Worm (Caenorhabditis elegans): ENCODE results near the gene M02D8.5.

M02D8.5 gene

ce11 chrX:8719888-8720287 lies 41.5 kb downstream of the M02D8.5 start:
- TF ChIP-seq nhr-80 (tag; optimal IDR thresholded peaks at IDR 0.05), result peak; percentile 67
- peak in 1 of 2 experiments; percentile 1 for TF ChIP-seq let-607 (tag; optimal IDR thresholded peaks at IDR 0.05)
- TF ChIP-seq ztf-22 (GFP tag; optimal IDR thresholded peaks at IDR 0.05), result peak; percentile 9
- TF ChIP-seq attf-5 (GFP tag; optimal IDR thresholded peaks at IDR 0.05), result no peak
- TF ChIP-seq nhr-120 (GFP tag; IDR thresholded peaks at IDR 0.05), result no peak

ce11 chrX:8718856-8719255 lies 42.5 kb downstream of the M02D8.5 start, which contains the start of gene F53A9.8:
TSS of gene F53A9.8 (minus strand) at chrX:8718904.
- no peak for TF ChIP-seq mel-28 (tag; optimal IDR thresholded peaks at IDR 0.05; ENCODE audit: borderline replicate concordance)
- TF ChIP-seq sea-2 (GFP tag; IDR thresholded peaks at IDR 0.05), result no peak
- 0 out of 2 replicates have a peak, but pooled peaks have one; percentile 1 for TF ChIP-seq nhr-120 (GFP tag; IDR thresholded peaks at IDR 0.05)
- TF ChIP-seq cebp-1 (GFP tag; IDR thresholded peaks at IDR 0.05), result no peak
- peak; percentile 7 for TF ChIP-seq cebp-1 (tag; optimal IDR thresholded peaks at IDR 0.05)
- TF ChIP-seq T07F8.4 (tag; optimal IDR thresholded peaks at IDR 0.05), result no peak
- TF ChIP-seq tbp1 (GFP tag; optimal IDR thresholded peaks at IDR 0.05), result no peak
- TF ChIP-seq lsy-27 (tag; optimal IDR thresholded peaks at IDR 0.05; ENCODE audit: borderline replicate concordance, insufficient read depth), result no peak
- no peak for TF ChIP-seq snpc-1.3 (tag; optimal IDR thresholded peaks at IDR 0.05; ENCODE audit: insufficient read depth)
- TF ChIP-seq bed-2 (GFP tag; IDR thresholded peaks at IDR 0.05), result no peak
- no peak for TF ChIP-seq F57A8.1 (GFP tag; optimal IDR thresholded peaks at IDR 0.05)
- TF ChIP-seq bed-1 (GFP tag; IDR thresholded peaks at IDR 0.05), result no peak
- no peak for TF ChIP-seq ceh-58 (GFP tag; IDR thresholded peaks at IDR 0.05)
- TF ChIP-seq ceh-40 (GFP tag; IDR thresholded peaks at IDR 0.05), result no peak
- no peak for TF ChIP-seq F39B2.1 (GFP tag; IDR thresholded peaks at IDR 0.05)
- no peak for TF ChIP-seq efl-1 (GFP tag; optimal IDR thresholded peaks at IDR 0.05)
- 0 out of 2 replicates have a peak, but pooled peaks have one; percentile 9 for TF ChIP-seq dox-1 (GFP tag; IDR thresholded peaks at IDR 0.05)
- no peak for TF ChIP-seq F23B12.7 (tag; optimal IDR thresholded peaks at IDR 0.05; ENCODE audit: insufficient read depth)
- no peak for TF ChIP-seq ceh-100 (GFP tag; IDR thresholded peaks at IDR 0.05)
- TF ChIP-seq ekl-4 (GFP tag; IDR thresholded peaks at IDR 0.05), result no peak
- peak; percentile 28 for TF ChIP-seq ztf-22 (GFP tag; optimal IDR thresholded peaks at IDR 0.05)
- no peak for TF ChIP-seq fkh-3 (tag; optimal IDR thresholded peaks at IDR 0.05)
- peak; percentile 21 for TF ChIP-seq nhr-80 (tag; optimal IDR thresholded peaks at IDR 0.05)
- TF ChIP-seq snpc-4 (GFP tag; optimal IDR thresholded peaks at IDR 0.05), result no peak
- TF ChIP-seq snpc-4 (tag; optimal IDR thresholded peaks at IDR 0.05), result no peak
- no peak for TF ChIP-seq Y53F4B.3 (GFP tag; IDR thresholded peaks at IDR 0.05)

- no peak for TF ChIP-seq somi-1 (GFP tag; optimal IDR thresholded peaks at IDR 0.05)
- no peak for TF ChIP-seq tbx-9 (tag; optimal IDR thresholded peaks at IDR 0.05; ENCODE audit: borderline replicate concordance)
- TF ChIP-seq tlf-1 (GFP tag; optimal IDR thresholded peaks at IDR 0.05), result no peak
- no peak for TF ChIP-seq bed-1 (GFP tag; IDR thresholded peaks at IDR 0.05)
- TF ChIP-seq hmg-20 (GFP tag; IDR thresholded peaks at IDR 0.05), result no peak
- TF ChIP-seq ztf-26 (tag; optimal IDR thresholded peaks at IDR 0.05), result no peak
- no peak for TF ChIP-seq dpl-1 (GFP tag; optimal IDR thresholded peaks at IDR 0.05)
- TF ChIP-seq egrh-3 (GFP tag; IDR thresholded peaks at IDR 0.05), result no peak
- 0 out of 2 replicates have a peak, but pooled peaks have one; percentile 63 for TF ChIP-seq let-526 (GFP tag; IDR thresholded peaks at IDR 0.05)
- no peak for TF ChIP-seq lin-54 (GFP tag; optimal IDR thresholded peaks at IDR 0.05)
- TF ChIP-seq nhr-27 (tag; optimal IDR thresholded peaks at IDR 0.05), result no peak
- no peak for TF ChIP-seq madf-8 (GFP tag; conservative IDR thresholded peaks at IDR 0.05)
- TF ChIP-seq nfya-1 (tag; optimal IDR thresholded peaks at IDR 0.05; ENCODE audit: borderline replicate concordance, insufficient read depth), result no peak
- no peak for TF ChIP-seq T07F8.4 (tag; optimal IDR thresholded peaks at IDR 0.05)
- TF ChIP-seq Y56A3A.18 (GFP tag; IDR thresholded peaks at IDR 0.05), result 0 out of 2 replicates have a peak, but pooled peaks have one; percentile 33
- TF ChIP-seq cebp-1 (GFP tag; IDR thresholded peaks at IDR 0.05), result no peak
- peak; percentile 7 for TF ChIP-seq cebp-1 (tag; optimal IDR thresholded peaks at IDR 0.05)
- TF ChIP-seq ceh-27 (GFP tag; optimal IDR thresholded peaks at IDR 0.05), result no peak
- no peak for TF ChIP-seq rpc-1 (optimal IDR thresholded peaks at IDR 0.05)
- no peak for TF ChIP-seq rpc-1 (tag; optimal IDR thresholded peaks at IDR 0.05)
- no peak for TF ChIP-seq lir-1 (GFP tag; conservative IDR thresholded peaks at IDR 0.05)
- no peak for TF ChIP-seq F22D6.2 (tag; optimal IDR thresholded peaks at IDR 0.05)
- no peak for TF ChIP-seq mxl-1 (tag; optimal IDR thresholded peaks at IDR 0.05)
These were observed 43.2 kb downstream of the M02D8.5 start for ce11 chrX:8718153-8718552.
